Worm (Caenorhabditis elegans) whole organism, midembryonic: Measurements from ENCODE around the gene F26D2.15.

Experiments used
- cog-1 ChIP-seq: sonication (generic microtip); optimal IDR thresholded peaks from 2 replicates; lab custom pipeline; 2016; ENCODE audit warnings: missing genetic modification characterization, missing compliant biosample characterization
- ztf-23 ChIP-seq: fragments of 200-800 bp; sonication (Bioruptor generic); IDR thresholded peaks from 2 replicates; pipeline ENCODE4 v1.3.6; 2022; ENCODE audit warnings: missing genetic modification reagents, missing genetic modification characterization, missing compliant biosample characterization

ce11 chrV:16420696-16421095, 16.9 kb upstream of the F26D2.15 start, which contains the start of gene srw-48:
- TF ChIP-seq ztf-23 (GFP tag; lab: Robert Waterston, UW) (no peak), cog-1 (no peak)
